Worm (Caenorhabditis elegans) whole organism, L1 larva: Measurements from ENCODE around the gene lips-3.

Source experiments
- C04F5.9 ChIP-seq: sonication (generic microtip); optimal IDR thresholded peaks from 2 replicates; lab custom pipeline; 2016; ENCODE audit warnings: missing genetic modification characterization, missing compliant biosample characterization
- C16A3.4 ChIP-seq: fragments of 150-350 bp; optimal IDR thresholded peaks from 2 replicates; lab custom pipeline; 2014; ENCODE audit warnings: missing biosample characterization, missing genetic modification characterization
- C34B4.2 ChIP-seq: sonication (generic microtip); optimal IDR thresholded peaks from 2 replicates; lab custom pipeline; 2017; ENCODE audit warnings: mild to moderate bottlenecking, missing genetic modification characterization, missing compliant biosample characterization
- F16B12.6 ChIP-seq: fragments of 150-350 bp; optimal IDR thresholded peaks from 2 replicates; lab custom pipeline; 2014; ENCODE audit warnings: missing biosample characterization, missing genetic modification characterization
- aha-1 ChIP-seq: fragments of 150-350 bp; optimal IDR thresholded peaks from 2 replicates; lab custom pipeline; 2014; ENCODE audit warnings: missing biosample characterization, missing genetic modification characterization
- alr-1 ChIP-seq: fragments of 200-800 bp; sonication (Bioruptor generic); optimal IDR thresholded peaks from 2 replicates; lab custom pipeline; 2018; ENCODE audit warnings: borderline replicate concordance, mild to moderate bottlenecking, missing genetic modification characterization, missing compliant biosample characterization
- ceh-63 ChIP-seq: fragments of 200-800 bp; sonication (Bioruptor generic); optimal IDR thresholded peaks from 2 replicates; lab custom pipeline; 2018; ENCODE audit warnings: mild to moderate bottlenecking, missing genetic modification characterization, missing compliant biosample characterization
- ceh-8 ChIP-seq: fragments of 200-800 bp; sonication (Bioruptor generic); optimal IDR thresholded peaks from 2 replicates; lab custom pipeline; 2018; ENCODE audit warnings: mild to moderate bottlenecking, missing genetic modification characterization, moderate library complexity, missing compliant biosample characterization
- ceh-82 ChIP-seq, 3 experiments: fragments of 150-350 bp in 1 of 3; sonication (generic microtip) in 2 of 3; optimal IDR thresholded peaks; 2 replicates each; lab custom pipeline; 2014 to 2017; ENCODE audit warnings: missing biosample characterization in 3 of 3, missing genetic modification characterization in 3 of 3
- ceh-90 ChIP-seq: sonication (generic microtip); optimal IDR thresholded peaks from 2 replicates; lab custom pipeline; 2016; ENCODE audit warnings: missing genetic modification characterization, missing compliant biosample characterization
- ces-1 ChIP-seq: fragments of 150-350 bp; optimal IDR thresholded peaks from 2 replicates; lab custom pipeline; 2014; ENCODE audit warnings: missing biosample characterization, missing genetic modification reagents, missing genetic modification characterization
- dpl-1 ChIP-seq, 3 experiments: fragments of 150-350 bp in 2 of 3; sonication (generic microtip) in 1 of 3; optimal IDR thresholded peaks; 2 replicates each; lab custom pipeline; 2014 to 2017; ENCODE audit warnings: missing biosample characterization in 3 of 3, missing genetic modification characterization in 3 of 3, missing genetic modification reagents in 3 of 3
- dsc-1 ChIP-seq: sonication (generic microtip); optimal IDR thresholded peaks from 2 replicates; lab custom pipeline; 2016; ENCODE audit warnings: mild to moderate bottlenecking, missing genetic modification characterization, missing compliant biosample characterization
- efl-1 ChIP-seq, 4 experiments: fragments of 150-350 bp; optimal IDR thresholded peaks in 3 of 4; peaks in 1 of 4; 1 replicate in 1 of 4; 2 replicates in 3 of 4; lab custom pipeline; 2014; ENCODE audit warnings: missing biosample characterization in 2 of 4, missing genetic modification characterization in 2 of 4, missing genetic modification reagents in 2 of 4
- efl-3 ChIP-seq: fragments of 200-800 bp; sonication (Bioruptor generic); optimal IDR thresholded peaks from 2 replicates; lab custom pipeline; 2018; ENCODE audit warnings: mild to moderate bottlenecking, missing genetic modification characterization, missing compliant biosample characterization
- fkh-4 ChIP-seq: sonication (generic microtip); optimal IDR thresholded peaks from 2 replicates; lab custom pipeline; 2016; ENCODE audit warnings: missing compliant biosample characterization, missing genetic modification characterization, borderline replicate concordance
- fkh-8 ChIP-seq: sonication (generic microtip); optimal IDR thresholded peaks from 2 replicates; lab custom pipeline; 2016; ENCODE audit warnings: mild to moderate bottlenecking, missing genetic modification characterization, missing compliant biosample characterization
- grh-1 ChIP-seq: fragments of 200-800 bp; sonication (Bioruptor generic); IDR thresholded peaks from 2 replicates; pipeline ENCODE4 v1.3.6; 2022; ENCODE audit warnings: missing genetic modification reagents, missing genetic modification characterization, missing compliant biosample characterization
- irx-1 ChIP-seq: sonication (generic microtip); optimal IDR thresholded peaks from 2 replicates; lab custom pipeline; 2016; ENCODE audit warnings: missing genetic modification characterization, missing compliant biosample characterization
- isw-1 ChIP-seq: fragments of 200-800 bp; sonication (Bioruptor generic); IDR thresholded peaks from 2 replicates; pipeline ENCODE4 v1.3.6; 2022; ENCODE audit warnings: missing genetic modification characterization, missing compliant biosample characterization
- lin-13 ChIP-seq: fragments of 150-350 bp; optimal IDR thresholded peaks from 2 replicates; lab custom pipeline; 2014; ENCODE audit warnings: missing biosample characterization, missing genetic modification reagents, missing genetic modification characterization
- lin-14 ChIP-seq: fragments of 200-800 bp; sonication (Bioruptor generic); optimal IDR thresholded peaks from 2 replicates; lab custom pipeline; 2018; ENCODE audit warnings: mild to moderate bottlenecking, missing genetic modification characterization, moderate library complexity, missing compliant biosample characterization
- lin-15B ChIP-seq: fragments of 150-350 bp; sonication (generic microtip); optimal IDR thresholded peaks from 3 replicates; lab custom pipeline; 2014; ENCODE audit warnings: missing biosample characterization, missing genetic modification characterization
- lin-35 ChIP-seq, 2 experiments: fragments of 150-350 bp; optimal IDR thresholded peaks; 2 replicates each; lab custom pipeline; 2014; ENCODE audit warnings: missing biosample characterization in 2 of 2, missing genetic modification characterization in 2 of 2, missing genetic modification reagents in 2 of 2
- lin-39 ChIP-seq: fragments of 150-350 bp; optimal IDR thresholded peaks from 2 replicates; lab custom pipeline; 2014; ENCODE audit warnings: missing biosample characterization, missing genetic modification reagents, missing genetic modification characterization
- lsy-2 ChIP-seq, 2 experiments: fragments of 150-350 bp; optimal IDR thresholded peaks; 2 replicates each; lab custom pipeline; 2014; ENCODE audit warnings: missing biosample characterization in 2 of 2, missing genetic modification characterization in 2 of 2
- mab-9 ChIP-seq: fragments of 200-800 bp; sonication (Bioruptor generic); IDR thresholded peaks from 2 replicates; pipeline ENCODE4 v1.3.6; 2022; ENCODE audit warnings: missing genetic modification reagents, missing genetic modification characterization, missing compliant biosample characterization
- mdl-1 ChIP-seq, 2 experiments: fragments of 150-350 bp; optimal IDR thresholded peaks; 2 replicates each; lab custom pipeline; 2014 to 2017; ENCODE audit warnings: missing biosample characterization in 2 of 2, missing genetic modification characterization in 2 of 2, inconsistent platforms in 1 of 2
- mep-1 ChIP-seq: fragments of 150-350 bp; optimal IDR thresholded peaks from 2 replicates; lab custom pipeline; 2014; ENCODE audit warnings: missing biosample characterization, missing genetic modification characterization
- nhr-11 ChIP-seq: fragments of 150-350 bp; optimal IDR thresholded peaks from 2 replicates; lab custom pipeline; 2014; ENCODE audit warnings: missing biosample characterization, missing genetic modification characterization
- nhr-19 ChIP-seq: fragments of 200-800 bp; sonication (Bioruptor generic); conservative IDR thresholded peaks from 2 replicates; pipeline ENCODE4 v1.3.6; 2022; ENCODE audit warnings: missing genetic modification characterization, missing compliant biosample characterization
- nhr-20 ChIP-seq: sonication (generic microtip); optimal IDR thresholded peaks from 2 replicates; lab custom pipeline; 2016; ENCODE audit warnings: mild to moderate bottlenecking, missing genetic modification characterization, missing compliant biosample characterization
- nhr-237 ChIP-seq: fragments of 150-350 bp; optimal IDR thresholded peaks from 2 replicates; lab custom pipeline; 2014; ENCODE audit warnings: missing biosample characterization, missing genetic modification characterization
- nhr-47 ChIP-seq: sonication (generic microtip); optimal IDR thresholded peaks from 2 replicates; lab custom pipeline; 2016; ENCODE audit warnings: mild to moderate bottlenecking, missing genetic modification characterization, moderate library complexity, missing compliant biosample characterization
- nhr-71 ChIP-seq: sonication (generic microtip); optimal IDR thresholded peaks from 2 replicates; lab custom pipeline; 2016; ENCODE audit warnings: mild to moderate bottlenecking, missing genetic modification characterization, moderate library complexity, missing compliant biosample characterization
- nhr-84 ChIP-seq: sonication (generic microtip); optimal IDR thresholded peaks from 2 replicates; lab custom pipeline; 2017; ENCODE audit warnings: missing biosample characterization, missing genetic modification characterization
- nhr-85 ChIP-seq: sonication (generic microtip); peaks from one replicate; lab custom pipeline; 2016; ENCODE audit warnings: missing genetic modification characterization, inconsistent platforms, missing compliant biosample characterization
- nhr-90 ChIP-seq: sonication (generic microtip); optimal IDR thresholded peaks from 2 replicates; lab custom pipeline; 2016; ENCODE audit warnings: mild to moderate bottlenecking, missing genetic modification characterization, missing compliant biosample characterization; ENCODE audit not compliant: poor library complexity
- pax-3 ChIP-seq: fragments of 200-800 bp; sonication (Bioruptor generic); optimal IDR thresholded peaks from 2 replicates; lab custom pipeline; 2018; ENCODE audit warnings: mild to moderate bottlenecking, missing genetic modification characterization, moderate library complexity, missing compliant biosample characterization
- rnt-1 ChIP-seq: sonication (generic microtip); optimal IDR thresholded peaks from 2 replicates; lab custom pipeline; 2016; ENCODE audit warnings: mild to moderate bottlenecking, missing genetic modification characterization, moderate library complexity, missing compliant biosample characterization
- snpc-4 ChIP-seq: fragments of 150-350 bp; optimal IDR thresholded peaks from 2 replicates; lab custom pipeline; 2014; ENCODE audit warnings: missing biosample characterization, missing genetic modification characterization
- snu-23 ChIP-seq: sonication (generic microtip); optimal IDR thresholded peaks from 2 replicates; lab custom pipeline; 2016; ENCODE audit warnings: missing genetic modification characterization, missing compliant biosample characterization
- swsn-7 ChIP-seq: sonication (generic microtip); optimal IDR thresholded peaks from 2 replicates; lab custom pipeline; 2016; ENCODE audit warnings: missing genetic modification characterization, missing compliant biosample characterization
- tbx-2 ChIP-seq: sonication (generic microtip); optimal IDR thresholded peaks from 2 replicates; lab custom pipeline; 2016; ENCODE audit warnings: missing genetic modification characterization, missing compliant biosample characterization
- tlp-1 ChIP-seq: fragments of 150-350 bp; optimal IDR thresholded peaks from 2 replicates; lab custom pipeline; 2014; ENCODE audit warnings: missing biosample characterization, missing genetic modification characterization
- unc-130 ChIP-seq: fragments of 150-350 bp; optimal IDR thresholded peaks from 2 replicates; lab custom pipeline; 2017; ENCODE audit warnings: missing biosample characterization, missing genetic modification characterization, inconsistent platforms
- unc-62 ChIP-seq: fragments of 150-350 bp; optimal IDR thresholded peaks from 2 replicates; lab custom pipeline; 2014; ENCODE audit warnings: missing biosample characterization, missing genetic modification reagents, missing genetic modification characterization
- unc-86 ChIP-seq: sonication (generic microtip); optimal IDR thresholded peaks from 2 replicates; lab custom pipeline; 2016; ENCODE audit warnings: missing genetic modification characterization, missing compliant biosample characterization
- vab-15 ChIP-seq: sonication (generic microtip); optimal IDR thresholded peaks from 2 replicates; lab custom pipeline; 2017; ENCODE audit warnings: missing genotype, mild to moderate bottlenecking, missing genetic modification characterization, missing compliant biosample characterization
- xbp-1 ChIP-seq: sonication (generic microtip); optimal IDR thresholded peaks from 2 replicates; lab custom pipeline; 2016; ENCODE audit warnings: missing genetic modification characterization, missing compliant biosample characterization
- ztf-11 ChIP-seq, 2 experiments: sonication (generic microtip); optimal IDR thresholded peaks; 2 replicates each; lab custom pipeline; 2016 to 2017; ENCODE audit warnings: missing genetic modification characterization in 2 of 2, missing biosample characterization in 1 of 2, missing compliant biosample characterization in 1 of 2
- ztf-4 ChIP-seq: fragments of 150-350 bp; optimal IDR thresholded peaks from 2 replicates; lab custom pipeline; 2014; ENCODE audit warnings: missing biosample characterization, missing genetic modification characterization

The lips-3 gene

ce11 chrIII:4587177-4587576 lies 29.2 kb upstream of the lips-3 start, which contains the start of the genes F35G12.7 and smc-4:
TSS of gene F35G12.7 (minus strand) at chrIII:4587330.
TSS of gene smc-4 (plus strand) at chrIII:4587501.
- TF ChIP-seq dsc-1: peak; percentile 64
- peak; percentile 61 for TF ChIP-seq nhr-20
- TF ChIP-seq ztf-11 (tag; optimal IDR thresholded peaks at IDR 0.05; lab: Kevin White, UChicago): peak in 1 of 2 experiments; percentile 17
- peak; percentile 6 for TF ChIP-seq unc-86 (tag; lab: Kevin White, UChicago)
- peak; percentile 30 for TF ChIP-seq vab-15 (tag; lab: Kevin White, UChicago)
- TF ChIP-seq nhr-71 (tag; lab: Kevin White, UChicago): peak; percentile 73
- TF ChIP-seq lin-14 (GFP tag; lab: Kevin White, UChicago): no peak
- peak in 1 of 2 experiments; percentile 33 for TF ChIP-seq mdl-1 (tag; optimal IDR thresholded peaks at IDR 0.05; lab: Kevin White, UChicago)
- no peak for TF ChIP-seq C34B4.2
- TF ChIP-seq efl-1 (optimal IDR thresholded peaks at IDR 0.05; lab: Kevin White, UChicago): peak; percentile 81 to 89
- TF ChIP-seq efl-1 (GFP tag; optimal IDR thresholded peaks at IDR 0.05 in 1 of 2; lab: Kevin White, UChicago): peak; percentile 89 to 99
- peak; percentile 4 for TF ChIP-seq lin-13
- TF ChIP-seq lin-15B (tag; lab: Kevin White, UChicago): peak; percentile 35
- peak; percentile 71 for TF ChIP-seq nhr-19 (GFP tag; lab: Robert Waterston, UW)
- TF ChIP-seq irx-1: peak; percentile 46
- TF ChIP-seq rnt-1: peak; percentile 69
- TF ChIP-seq efl-3: no peak
- TF ChIP-seq lin-35 (GFP tag; optimal IDR thresholded peaks at IDR 0.05; lab: Kevin White, UChicago): peak; percentile 87 to 94
- peak; percentile 33; the same call in 1 of the 2 replicates for TF ChIP-seq grh-1 (GFP tag; lab: Robert Waterston, UW)
- peak; percentile 86 to 91 (median 91) for TF ChIP-seq dpl-1 (GFP tag; optimal IDR thresholded peaks at IDR 0.05; lab: Kevin White, UChicago)
- peak; percentile 41; the same call in 1 of the 2 replicates for TF ChIP-seq mab-9
- TF ChIP-seq swsn-7: peak; percentile 64
- peak; percentile 77 for TF ChIP-seq snu-23 (GFP tag; lab: Kevin White, UChicago)
- peak; percentile 9 for TF ChIP-seq snpc-4 (tag; lab: Kevin White, UChicago)
- TF ChIP-seq lin-39: peak; percentile 15
- TF ChIP-seq F16B12.6 (tag; lab: Kevin White, UChicago): peak; percentile 95
- peak; percentile 48 for TF ChIP-seq C04F5.9 (tag; lab: Kevin White, UChicago)
- peak; percentile 79 for TF ChIP-seq mep-1 (tag; lab: Kevin White, UChicago)
- peak; percentile 34 for TF ChIP-seq ceh-8
- TF ChIP-seq fkh-8 (tag; lab: Kevin White, UChicago): peak; percentile 26
- TF ChIP-seq aha-1 (tag; lab: Kevin White, UChicago): no peak
- TF ChIP-seq nhr-84 (tag; lab: Kevin White, UChicago): no peak
- no peak for TF ChIP-seq tlp-1 (tag; lab: Kevin White, UChicago)
- no peak for TF ChIP-seq unc-62 (GFP tag; lab: Kevin White, UChicago)
- TF ChIP-seq nhr-85 (tag; lab: Kevin White, UChicago): peak; percentile 58
- TF ChIP-seq ceh-82 (tag; optimal IDR thresholded peaks at IDR 0.05; lab: Kevin White, UChicago): peak in 2 of 3 experiments; percentile 35 to 47
- no peak for TF ChIP-seq pax-3 (tag; lab: Kevin White, UChicago)
- peak; percentile 91 to 96 for TF ChIP-seq lsy-2 (tag; optimal IDR thresholded peaks at IDR 0.05; lab: Kevin White, UChicago)
- peak; percentile 71 for TF ChIP-seq unc-130 (tag; lab: Kevin White, UChicago)
- TF ChIP-seq C16A3.4 (tag; lab: Kevin White, UChicago): peak; percentile 70
- TF ChIP-seq fkh-4 (tag; lab: Kevin White, UChicago): no peak
- no peak for TF ChIP-seq nhr-11 (tag; lab: Kevin White, UChicago)
- peak; percentile 38 for TF ChIP-seq nhr-90 (tag; lab: Kevin White, UChicago)
- TF ChIP-seq tbx-2 (tag; lab: Kevin White, UChicago): peak; percentile 58
- TF ChIP-seq ztf-4 (tag; lab: Kevin White, UChicago): peak; percentile 26
- no peak for TF ChIP-seq ceh-90 (tag; lab: Kevin White, UChicago)
- TF ChIP-seq alr-1 (tag; lab: Kevin White, UChicago): no peak
- no peak for TF ChIP-seq nhr-237 (tag; lab: Kevin White, UChicago)
- TF ChIP-seq nhr-47 (tag; lab: Kevin White, UChicago): peak; percentile 72
- TF ChIP-seq isw-1 (GFP tag; lab: Robert Waterston, UW): peak; percentile 51
- TF ChIP-seq xbp-1 (tag; lab: Kevin White, UChicago): peak; percentile 58
- TF ChIP-seq ces-1 (GFP tag; lab: Kevin White, UChicago): no peak
- no peak for TF ChIP-seq ceh-63 (GFP tag; lab: Kevin White, UChicago)
